Fruit fly (Drosophila melanogaster): ENCODE results near the gene Trm7-34.

Trm7-34 gene

DNA sequence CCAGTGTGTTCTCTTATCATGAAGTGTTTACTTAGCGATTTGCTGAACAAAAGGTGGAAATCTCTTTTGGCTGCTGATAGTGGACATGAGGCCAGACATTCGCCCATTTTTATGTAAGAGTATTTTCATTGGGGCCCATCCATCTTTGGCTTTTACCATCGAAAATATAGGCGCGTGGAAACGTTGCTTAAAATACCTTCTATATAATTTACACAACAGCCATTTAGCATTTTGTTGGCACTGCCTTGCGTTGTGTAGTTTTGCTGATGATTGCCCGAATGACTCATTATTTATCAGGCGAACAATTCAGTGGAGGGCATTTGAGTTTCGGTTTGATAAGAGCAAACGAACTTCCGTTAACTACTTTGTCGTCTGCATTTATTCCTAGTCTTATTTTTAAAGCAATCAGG, 27.9 kb upstream of the Trm7-34 start (continued):
- TF ChIP-seq CG6792 (GFP tag; optimal IDR thresholded peaks at IDR 0.05) (no peak), CG8319 (GFP tag; optimal IDR thresholded peaks at IDR 0.05) (no peak), CG6808 (GFP tag; optimal IDR thresholded peaks at IDR 0.05) (no peak), Blimp-1 (GFP tag; optimal IDR thresholded peaks at IDR 0.05) (no peak), fkh (GFP tag; optimal IDR thresholded peaks at IDR 0.05) (peak; percentile 67), Ets96B (tag; optimal IDR thresholded peaks at IDR 0.05) (no peak), vri (GFP tag; optimal IDR thresholded peaks at IDR 0.05) (peak; percentile 42), CG3032 (tag; optimal IDR thresholded peaks at IDR 0.05) (no peak), Hr38 (GFP tag; optimal IDR thresholded peaks at IDR 0.05) (no peak), acj6 (GFP tag; optimal IDR thresholded peaks at IDR 0.05) (no peak), ss (GFP tag; optimal IDR thresholded peaks at IDR 0.05) (no peak), pdm3 (GFP tag; optimal IDR thresholded peaks at IDR 0.05) (no peak), CG16779 (tag; optimal IDR thresholded peaks at IDR 0.05) (no peak), Sox102F (GFP tag; optimal IDR thresholded peaks at IDR 0.05) (no peak), Eip93F (GFP tag; optimal IDR thresholded peaks at IDR 0.05) (no peak), CG11762 (GFP tag; optimal IDR thresholded peaks at IDR 0.05; ENCODE audit: insufficient read depth) (no peak), CG11294 (GFP tag; IDR thresholded peaks at IDR 0.05) (no peak), fd59A (GFP tag; optimal IDR thresholded peaks at IDR 0.05) (no peak), eg (GFP tag; IDR thresholded peaks at IDR 0.05) (no peak)

DNA sequence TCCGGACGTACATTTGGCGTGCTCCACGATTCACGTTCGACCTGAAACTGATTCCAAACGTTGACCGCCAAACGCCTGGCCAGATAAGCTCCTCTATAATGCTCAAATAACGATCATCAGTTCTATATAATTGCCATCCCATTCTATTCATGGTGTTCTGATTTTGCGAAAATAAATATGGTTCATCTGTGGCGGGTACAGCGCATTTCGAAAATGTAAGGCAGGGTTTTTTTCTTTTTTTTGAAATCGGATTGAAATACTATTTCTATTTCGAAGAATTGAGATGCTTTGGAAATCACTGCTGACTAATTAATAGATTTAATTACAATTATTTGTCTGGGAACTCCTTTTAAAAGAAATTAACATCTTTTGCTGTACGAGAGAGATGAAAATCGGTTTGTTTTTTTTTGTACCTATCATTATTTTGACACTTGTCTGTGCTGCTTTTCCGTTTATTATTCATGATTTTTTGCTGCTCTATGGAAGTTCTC, 27.4 kb upstream of the Trm7-34 start, which contains the start of gene cDIP:
TSS of gene cDIP (minus strand) at position 51 of the 491 bp plus-strand sequence.
- TF ChIP-seq topi (GFP tag; optimal IDR thresholded peaks at IDR 0.05) (no peak), CG8632 (GFP tag; optimal IDR thresholded peaks at IDR 0.05) (no peak), Ets21C (GFP tag; optimal IDR thresholded peaks at IDR 0.05) (no peak), CG15336 (GFP tag; IDR thresholded peaks at IDR 0.05) (no peak), CG32006 (GFP tag; optimal IDR thresholded peaks at IDR 0.05) (no peak), acj6 (GFP tag; optimal IDR thresholded peaks at IDR 0.05) (no peak)

DNA sequence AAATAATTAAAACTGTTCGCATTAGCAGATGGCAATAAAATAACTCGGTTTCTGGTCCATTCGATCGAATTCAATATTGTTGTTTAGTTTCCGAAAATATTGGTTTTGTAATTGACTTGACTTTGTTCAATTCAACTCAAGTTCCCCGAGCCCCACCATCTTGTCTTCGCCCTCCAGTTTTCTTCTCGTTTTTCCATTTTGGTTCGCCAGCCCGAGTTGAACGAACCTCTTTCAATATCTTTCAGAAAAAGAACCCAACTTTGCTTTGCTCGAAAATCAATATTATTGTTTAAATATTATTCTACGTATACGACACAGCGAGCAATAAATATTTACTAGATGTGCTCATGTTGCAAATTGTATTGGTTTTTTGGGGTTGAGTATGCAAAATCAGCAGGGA, 25.0 kb upstream of the Trm7-34 start:
- TF ChIP-seq CG16779 (tag; optimal IDR thresholded peaks at IDR 0.05) (no peak), fkh (GFP tag; optimal IDR thresholded peaks at IDR 0.05) (peak; percentile 68)

DNA sequence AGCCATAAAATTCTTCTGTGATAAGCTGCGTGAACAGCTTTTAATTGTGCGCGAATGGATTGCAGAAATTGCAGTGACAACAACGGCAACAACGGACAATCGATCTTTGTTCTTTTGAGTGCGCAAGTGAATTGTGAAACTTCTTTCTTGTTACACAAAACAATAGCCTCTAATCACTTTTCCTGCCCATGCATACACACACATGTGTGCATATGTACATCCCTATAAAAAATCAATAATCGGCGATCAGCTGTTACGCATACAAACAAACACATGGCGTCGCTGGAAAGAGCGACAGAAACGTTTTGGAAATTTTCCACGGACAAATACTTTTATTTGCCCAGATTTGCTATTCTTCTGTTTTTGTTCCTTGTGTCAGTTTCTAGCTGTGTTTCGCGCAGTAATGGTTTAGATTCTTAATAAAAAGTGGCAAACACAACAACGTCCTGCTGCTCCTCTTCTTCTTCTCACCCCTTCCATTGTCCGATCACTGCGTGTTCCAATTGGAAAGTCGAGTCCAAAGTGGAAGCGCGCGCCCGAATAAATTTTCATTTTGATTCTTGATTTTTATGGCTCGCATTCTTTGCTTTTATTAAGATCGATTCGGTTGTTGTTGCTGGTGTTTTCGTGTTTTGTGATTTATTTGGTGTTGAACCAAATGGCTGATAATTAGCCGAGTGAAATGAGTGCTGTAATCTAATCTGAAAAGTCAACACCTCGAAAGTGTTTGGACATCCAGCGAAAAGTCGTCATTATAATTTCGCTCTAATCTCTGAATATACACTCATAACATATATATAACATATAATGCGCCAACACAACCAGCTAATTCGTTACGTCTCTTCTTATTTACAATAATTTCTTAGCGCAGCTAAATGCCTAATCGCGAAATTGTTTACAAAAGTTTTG, 23.1 kb upstream of the Trm7-34 start:
- TF ChIP-seq CG11902 (GFP tag; optimal IDR thresholded peaks at IDR 0.05) (no peak), Eip78C (GFP tag) (peak; percentile 60), CG3032 (tag; optimal IDR thresholded peaks at IDR 0.05) (no peak), fd85E (GFP tag; optimal IDR thresholded peaks at IDR 0.05) (no peak), Sox102F (GFP tag; optimal IDR thresholded peaks at IDR 0.05) (no peak), fkh (GFP tag; optimal IDR thresholded peaks at IDR 0.05) (peak; percentile 55), CG9139 (GFP tag; optimal IDR thresholded peaks at IDR 0.05) (peak; percentile 17), Eip93F (GFP tag; optimal IDR thresholded peaks at IDR 0.05) (peak; percentile 43), CG6854 (GFP tag; optimal IDR thresholded peaks at IDR 0.05) (peak; percentile 14), svp (GFP tag) (no peak), CG16779 (tag; optimal IDR thresholded peaks at IDR 0.05) (peak; percentile 4), CG6163 (GFP tag; IDR thresholded peaks at IDR 0.05) (no peak), vri (GFP tag; optimal IDR thresholded peaks at IDR 0.05) (peak; percentile 76), Sox14 (GFP tag; optimal IDR thresholded peaks at IDR 0.05) (peak; percentile 43)

All from whole organism, prepupa.